Fruit fly (Drosophila melanogaster) whole organism: ENCODE data around the gene CG15458.

Source experiments
- CG8478 ChIP-seq: fragments of >200 bp; optimal IDR thresholded peaks from 2 replicates; lab custom pipeline; 2018; ENCODE audit warnings: inconsistent platforms
- Dll ChIP-seq: fragments of >200 bp; optimal IDR thresholded peaks from 2 replicates; lab custom pipeline; 2017
- EcR ChIP-seq, 2 experiments: fragments of >200 bp; optimal IDR thresholded peaks; 2 replicates each; lab custom pipeline; 2017; ENCODE audit warnings: missing biosample characterization in 2 of 2, missing genetic modification characterization in 2 of 2, missing genetic modification reagents in 2 of 2
- pan ChIP-seq: fragments of >200 bp; optimal IDR thresholded peaks from 2 replicates; lab custom pipeline; 2017
- psq ChIP-seq: fragments of >200 bp; optimal IDR thresholded peaks from 2 replicates; lab custom pipeline; 2017
- usp ChIP-seq: fragments of >200 bp; optimal IDR thresholded peaks from 2 replicates; lab custom pipeline; 2017; ENCODE audit warnings: missing biosample characterization, missing genetic modification characterization, mixed read lengths

DNA sequence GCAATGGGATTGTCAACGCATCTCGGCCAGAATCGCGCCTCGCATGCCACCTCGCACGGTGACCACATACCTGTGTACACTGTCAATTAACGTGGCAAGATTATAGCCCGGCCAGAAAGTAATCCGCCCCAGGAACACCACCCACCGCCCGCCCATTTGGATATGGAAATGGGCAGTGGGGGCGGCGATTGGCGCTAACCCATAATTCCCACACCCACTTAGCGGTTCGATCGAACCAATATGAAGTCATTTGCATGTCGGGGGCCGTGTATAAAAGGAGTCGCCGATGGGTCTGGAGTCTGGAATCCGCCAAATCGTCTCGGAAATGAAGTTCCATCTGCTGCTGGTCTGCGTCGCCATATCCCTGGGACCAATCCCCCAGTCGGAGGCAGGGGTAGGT is 1.4 kb upstream of the CG15458 start, which contains the start of gene Obp19a:
- no peak for TF ChIP-seq pan (lab: Kevin White, UChicago)
- no peak for TF ChIP-seq psq (lab: Kevin White, UChicago)
- TF ChIP-seq CG8478: no peak
- no peak for TF ChIP-seq Dll (lab: Kevin White, UChicago)
- TF ChIP-seq usp (GFP tag; lab: Kevin White, UChicago): no peak
- no peak for TF ChIP-seq EcR (GFP tag; optimal IDR thresholded peaks at IDR 0.05; lab: Kevin White, UChicago)
